Fruit fly (Drosophila melanogaster) whole organism, embryonic: ENCODE data around the gene CG32073.

Experiments
- Adf1 ChIP-seq: fragments of 200-800 bp; sonication (Bioruptor generic); IDR thresholded peaks from 2 replicates; pipeline ENCODE4 v1.3.6; 2022; ENCODE audit warnings: missing biosample characterization, missing genetic modification characterization
- Awh ChIP-seq: fragments of 200-800 bp; sonication (Bioruptor generic); IDR thresholded peaks from 2 replicates; pipeline ENCODE4, ENCODE4 v1.3.6; 2022; ENCODE audit warnings: missing biosample characterization, missing genetic modification characterization
- Bteb2 ChIP-seq: fragments of 200-800 bp; sonication (Bioruptor generic); optimal IDR thresholded peaks from 2 replicates; lab custom pipeline; 2016; ENCODE audit warnings: missing biosample characterization, missing genetic modification characterization
- CG11723 ChIP-seq: fragments of 200-800 bp; sonication (Bioruptor generic); optimal IDR thresholded peaks from 2 replicates; lab custom pipeline; 2017; ENCODE audit warnings: missing biosample characterization, mild to moderate bottlenecking, missing genetic modification characterization
- CG12104 ChIP-seq: fragments of 200-800 bp; sonication (Bioruptor generic); optimal IDR thresholded peaks from 3 replicates; lab custom pipeline; 2016; ENCODE audit warnings: missing biosample characterization, missing genetic modification characterization
- CG12659 ChIP-seq: fragments of 200-800 bp; sonication (Bioruptor generic); optimal IDR thresholded peaks from 3 replicates; lab custom pipeline; 2017; ENCODE audit warnings: mild to moderate bottlenecking, missing biosample characterization, missing genetic modification reagents, missing genetic modification characterization
- CG12744 ChIP-seq: fragments of 200-800 bp; sonication (Bioruptor generic); optimal IDR thresholded peaks from 2 replicates; lab custom pipeline; 2016; ENCODE audit warnings: missing biosample characterization, missing genetic modification characterization
- CG12769 ChIP-seq: fragments of 200-800 bp; sonication (Bioruptor generic); optimal IDR thresholded peaks from 2 replicates; lab custom pipeline; 2019; ENCODE audit warnings: missing biosample characterization, mild to moderate bottlenecking, missing genetic modification characterization, moderate library complexity
- CG14441 ChIP-seq: fragments of 200-800 bp; sonication (Bioruptor generic); IDR thresholded peaks from 2 replicates; pipeline ENCODE4 v1.3.6; 2022; ENCODE audit warnings: missing biosample characterization, missing genetic modification characterization
- CG1602 ChIP-seq: fragments of 200-800 bp; sonication (Bioruptor generic); optimal IDR thresholded peaks from 3 replicates; lab custom pipeline; 2016; ENCODE audit warnings: missing biosample characterization, missing genetic modification characterization
- CG18476 ChIP-seq: fragments of 200-800 bp; sonication (Bioruptor generic); optimal IDR thresholded peaks from 2 replicates; lab custom pipeline; 2016; ENCODE audit warnings: missing biosample characterization, mild to moderate bottlenecking, missing genetic modification characterization
- CG18619 ChIP-seq: fragments of 200-800 bp; sonication (Bioruptor generic); optimal IDR thresholded peaks from 3 replicates; lab custom pipeline; 2017; ENCODE audit warnings: missing biosample characterization, mild to moderate bottlenecking, missing genetic modification characterization
- CG2875 ChIP-seq: fragments of 200-800 bp; sonication (Bioruptor generic); optimal IDR thresholded peaks from 2 replicates; lab custom pipeline; 2017; ENCODE audit warnings: missing biosample characterization, mild to moderate bottlenecking, missing genetic modification characterization, missing genetic modification reagents
- CG30020 ChIP-seq: fragments of 200-800 bp; optimal IDR thresholded peaks from 2 replicates; lab custom pipeline; 2019; ENCODE audit warnings: missing biosample characterization, mild to moderate bottlenecking, missing genetic modification characterization, moderate library complexity
- CG31224 ChIP-seq: fragments of 200-800 bp; sonication (Bioruptor generic); IDR thresholded peaks from 2 replicates; pipeline ENCODE4 v1.3.6; 2022; ENCODE audit warnings: missing biosample characterization, missing genetic modification characterization
- CG4404 ChIP-seq: fragments of 200-800 bp; sonication (Bioruptor generic); IDR thresholded peaks from 2 replicates; pipeline ENCODE4 v1.3.6; 2022; ENCODE audit warnings: missing biosample characterization, missing genetic modification characterization
- CG4424 ChIP-seq: fragments of 200-800 bp; sonication (Bioruptor generic); optimal IDR thresholded peaks from 3 replicates; lab custom pipeline; 2016; ENCODE audit warnings: missing biosample characterization, missing genetic modification characterization
- CG7839 ChIP-seq: fragments of 200-800 bp; sonication (Bioruptor generic); optimal IDR thresholded peaks from 3 replicates; lab custom pipeline; 2018; ENCODE audit warnings: missing biosample characterization, mild to moderate bottlenecking, missing genetic modification characterization, moderate library complexity
- CG8944 ChIP-seq: fragments of 200-800 bp; sonication (Bioruptor generic); optimal IDR thresholded peaks from 3 replicates; lab custom pipeline; 2016; ENCODE audit warnings: missing biosample characterization, missing genetic modification characterization
- CG9817 ChIP-seq: fragments of 200-800 bp; sonication (Bioruptor generic); optimal IDR thresholded peaks from 2 replicates; lab custom pipeline; 2018; ENCODE audit warnings: missing biosample characterization, mild to moderate bottlenecking, missing genetic modification characterization, moderate library complexity
- Dbx ChIP-seq: fragments of 200-800 bp; sonication (Bioruptor generic); IDR thresholded peaks from 3 replicates; pipeline ENCODE4 v1.3.6; 2022; ENCODE audit warnings: missing biosample characterization, missing genetic modification characterization
- Dip2 ChIP-seq: fragments of 200-800 bp; sonication (Bioruptor generic); IDR thresholded peaks from 2 replicates; pipeline ENCODE4 v1.3.6; 2022; ENCODE audit warnings: missing biosample characterization, missing genetic modification characterization
- E2f1 ChIP-seq: fragments of 200-800 bp; sonication (Bioruptor generic); IDR thresholded peaks from 2 replicates; pipeline ENCODE4 v1.3.6; 2022; ENCODE audit warnings: missing biosample characterization, missing genetic modification characterization
- E2f2 ChIP-seq: fragments of 200-800 bp; sonication (Bioruptor generic); IDR thresholded peaks from 2 replicates; pipeline ENCODE4 v1.3.6; 2022; ENCODE audit warnings: missing biosample characterization, missing genetic modification characterization
- GATAe ChIP-seq: fragments of 200-800 bp; sonication (Bioruptor generic); conservative IDR thresholded peaks from 2 replicates; pipeline ENCODE4 v1.3.6; 2022; ENCODE audit warnings: missing biosample characterization, missing genetic modification characterization
- Gug ChIP-seq: fragments of 200-800 bp; sonication (Bioruptor generic); IDR thresholded peaks from 4 replicates; pipeline ENCODE4 v1.3.6; 2022; ENCODE audit warnings: missing biosample characterization, missing genetic modification characterization
- Hr3 ChIP-seq: fragments of 200-800 bp; sonication (Bioruptor generic); optimal IDR thresholded peaks from 3 replicates; lab custom pipeline; 2016; ENCODE audit warnings: missing biosample characterization, missing genetic modification characterization
- Hr39 ChIP-seq: fragments of >200 bp; optimal IDR thresholded peaks from 2 replicates; lab custom pipeline; 2017
- Kr ChIP-seq: fragments of 200-800 bp; sonication (Bioruptor generic); optimal IDR thresholded peaks from 2 replicates; lab custom pipeline; 2017; ENCODE audit warnings: missing biosample characterization, mild to moderate bottlenecking, missing genetic modification characterization
- MESR4 ChIP-seq: fragments of 200-800 bp; sonication (Bioruptor generic); optimal IDR thresholded peaks from 2 replicates; lab custom pipeline; 2018; ENCODE audit warnings: missing biosample characterization, mild to moderate bottlenecking, missing genetic modification characterization, moderate library complexity
- Med ChIP-seq: fragments of 200-800 bp; sonication (Bioruptor generic); peaks from one replicate; lab custom pipeline; 2016; ENCODE audit warnings: missing biosample characterization, missing genetic modification characterization, mild to moderate bottlenecking, inconsistent platforms, moderate library complexity
- NC2α ChIP-seq: fragments of 200-800 bp; sonication (Bioruptor generic); optimal IDR thresholded peaks from 2 replicates; lab custom pipeline; 2016; ENCODE audit warnings: missing biosample characterization, missing genetic modification characterization
- NC2β ChIP-seq: fragments of 200-800 bp; sonication (Bioruptor generic); optimal IDR thresholded peaks from 2 replicates; lab custom pipeline; 2016; ENCODE audit warnings: missing biosample characterization, missing genetic modification characterization
- Ravus ChIP-seq: fragments of 200-800 bp; sonication (Bioruptor generic); IDR thresholded peaks from 2 replicates; pipeline ENCODE4 v1.3.6; 2022; ENCODE audit warnings: missing biosample characterization, missing genetic modification characterization
- Side ChIP-seq: fragments of 200-800 bp; sonication (Bioruptor generic); optimal IDR thresholded peaks from 2 replicates; lab custom pipeline; 2016; ENCODE audit warnings: missing biosample characterization, missing genetic modification characterization
- Sox100B ChIP-seq: fragments of 200-800 bp; sonication (Bioruptor generic); optimal IDR thresholded peaks from 3 replicates; lab custom pipeline; 2018; ENCODE audit warnings: missing biosample characterization, mild to moderate bottlenecking, missing genetic modification characterization
- al ChIP-seq: fragments of 200-800 bp; sonication (Bioruptor generic); IDR thresholded peaks from 2 replicates; pipeline ENCODE4 v1.3.6; 2022; ENCODE audit warnings: missing biosample characterization, missing genetic modification characterization
- ato ChIP-seq: fragments of 200-800 bp; sonication (Bioruptor generic); IDR thresholded peaks from 2 replicates; pipeline ENCODE4 v1.3.6; 2022; ENCODE audit warnings: missing biosample characterization, missing genetic modification characterization; ENCODE audit not compliant: partially characterized antibody
- br ChIP-seq: fragments of >200 bp; optimal IDR thresholded peaks from 2 replicates; lab custom pipeline; 2017
- cad ChIP-seq: fragments of >200 bp; optimal IDR thresholded peaks from 2 replicates; lab custom pipeline; 2017; ENCODE audit warnings: missing biosample characterization, missing genetic modification characterization
- cg ChIP-seq: fragments of 200-800 bp; sonication (Bioruptor generic); optimal IDR thresholded peaks from 3 replicates; lab custom pipeline; 2019; ENCODE audit warnings: missing biosample characterization, mild to moderate bottlenecking, missing genetic modification characterization, moderate library complexity
- chinmo ChIP-seq: fragments of 200-800 bp; sonication (Bioruptor generic); IDR thresholded peaks from 4 replicates; pipeline ENCODE4 v1.3.6; 2022; ENCODE audit warnings: missing biosample characterization, missing genetic modification characterization; ENCODE audit not compliant: partially characterized antibody
- dysf ChIP-seq: fragments of 200-800 bp; sonication (Bioruptor generic); IDR thresholded peaks from 3 replicates; pipeline ENCODE4 v1.3.6; 2022; ENCODE audit warnings: missing biosample characterization, missing genetic modification characterization
- esg ChIP-seq: fragments of 200-800 bp; sonication (Bioruptor generic); conservative IDR thresholded peaks from 2 replicates; pipeline ENCODE4 v1.3.6; 2022; ENCODE audit warnings: missing biosample characterization, missing genetic modification characterization
- her ChIP-seq: fragments of 200-800 bp; sonication (Bioruptor generic); optimal IDR thresholded peaks from 2 replicates; lab custom pipeline; 2016; ENCODE audit warnings: missing biosample characterization, missing genetic modification characterization
- hth ChIP-seq: fragments of >200 bp; optimal IDR thresholded peaks from 2 replicates; lab custom pipeline; 2017; ENCODE audit warnings: inconsistent platforms
- mld ChIP-seq: fragments of 200-800 bp; sonication (Bioruptor generic); IDR thresholded peaks from 3 replicates; pipeline ENCODE4 v1.3.6; 2022; ENCODE audit warnings: missing biosample characterization, missing genetic modification characterization; ENCODE audit not compliant: partially characterized antibody
- p53 ChIP-seq: fragments of 200-800 bp; sonication (Bioruptor generic); optimal IDR thresholded peaks from 2 replicates; lab custom pipeline; 2016; ENCODE audit warnings: missing biosample characterization, missing genetic modification characterization
- pros ChIP-seq: fragments of 200-800 bp; sonication (Bioruptor generic); optimal IDR thresholded peaks from 3 replicates; lab custom pipeline; 2019; ENCODE audit warnings: missing biosample characterization, mild to moderate bottlenecking, missing genetic modification characterization, moderate library complexity
- psq ChIP-seq: fragments of 200-800 bp; sonication (Bioruptor generic); optimal IDR thresholded peaks from 2 replicates; lab custom pipeline; 2017; ENCODE audit warnings: missing biosample characterization, missing genetic modification characterization
- rib ChIP-seq: fragments of 200-800 bp; sonication (Bioruptor generic); IDR thresholded peaks from 2 replicates; pipeline ENCODE4 v1.3.6; 2022; ENCODE audit warnings: missing biosample characterization, missing genetic modification characterization
- unpg ChIP-seq: fragments of 200-800 bp; sonication (Bioruptor generic); optimal IDR thresholded peaks from 3 replicates; lab custom pipeline; 2018; ENCODE audit warnings: missing biosample characterization, mild to moderate bottlenecking, missing genetic modification characterization, moderate library complexity
- zen2 ChIP-seq: fragments of 200-800 bp; sonication (Bioruptor generic); IDR thresholded peaks from 3 replicates; pipeline ENCODE4 v1.3.6; 2022; ENCODE audit warnings: missing biosample characterization, missing genetic modification characterization; ENCODE audit not compliant: partially characterized antibody

CG32073 gene

DNA sequence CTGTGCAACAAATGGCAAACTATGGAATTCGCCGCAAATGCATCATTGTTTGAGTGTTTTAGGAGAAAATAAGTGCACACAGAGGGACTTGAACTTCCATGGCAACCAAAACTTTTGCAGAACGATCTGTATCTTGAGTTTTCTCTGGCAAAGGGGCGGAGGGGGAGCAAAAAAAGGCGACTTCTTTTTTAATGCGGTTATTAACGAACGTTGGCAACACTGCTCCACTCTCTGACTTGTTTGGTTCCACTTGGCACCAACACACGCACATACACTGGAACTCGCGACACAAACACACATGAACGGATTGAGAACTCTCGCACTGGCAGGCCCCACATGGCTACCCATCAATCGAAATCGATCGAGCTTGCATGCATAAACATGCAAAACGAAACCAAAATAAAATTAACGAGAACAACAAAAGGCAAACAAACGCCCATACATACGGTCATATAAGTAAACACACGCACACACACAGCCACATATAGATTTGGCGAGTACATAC lies 12.1 kb upstream of the CG32073 start (continued):
- TF ChIP-seq esg: no peak
- TF ChIP-seq CG4404 (GFP tag; lab: Robert Waterston, UW): 0 out of 2 replicates have a peak, but pooled peaks have one; percentile 10
- TF ChIP-seq Hr3: no peak
- TF ChIP-seq CG18619 (GFP tag; lab: Kevin White, UChicago): no peak
- TF ChIP-seq unpg (GFP tag; lab: Kevin White, UChicago): no peak
- peak; percentile 40; the same call in 1 of the 2 replicates for TF ChIP-seq al (GFP tag; lab: Robert Waterston, UW)
- TF ChIP-seq CG31224 (GFP tag; lab: Robert Waterston, UW): no peak
- TF ChIP-seq ato (GFP tag; lab: Robert Waterston, UW): no peak
- TF ChIP-seq CG8944 (GFP tag; lab: Kevin White, UChicago): no peak
- no peak for TF ChIP-seq CG30020 (tag; lab: Kevin White, UChicago)
- peak; percentile 11; the same call in 1 of the 2 replicates for TF ChIP-seq Adf1 (GFP tag; lab: Robert Waterston, UW)
- no peak for TF ChIP-seq CG7839 (tag; lab: Kevin White, UChicago)
- no peak for TF ChIP-seq psq
- no peak for TF ChIP-seq br
- TF ChIP-seq CG2875 (GFP tag; lab: Kevin White, UChicago): no peak
- peak; percentile 93 for TF ChIP-seq p53 (GFP tag; lab: Kevin White, UChicago)
- peak; percentile 27 for TF ChIP-seq CG9817 (tag; lab: Kevin White, UChicago)
- no peak for TF ChIP-seq E2f2 (GFP tag; lab: Robert Waterston, UW)
- TF ChIP-seq Dbx (GFP tag; lab: Robert Waterston, UW): peak; percentile 37; the same call in 1 of the 3 replicates
- peak; percentile 40; the same call in 1 of the 4 replicates for TF ChIP-seq Gug (GFP tag; lab: Robert Waterston, UW)
- TF ChIP-seq CG12659: no peak
- peak; percentile 82; the same call in 2 of the 4 replicates for TF ChIP-seq chinmo
- peak; percentile 54; the same call in 1 of the 2 replicates for TF ChIP-seq CG14441 (GFP tag; lab: Robert Waterston, UW)
- TF ChIP-seq CG12744 (GFP tag; lab: Kevin White, UChicago): no peak
- TF ChIP-seq Dip2 (GFP tag; lab: Robert Waterston, UW): no peak
- no peak for TF ChIP-seq Kr
- no peak for TF ChIP-seq Hr39 (lab: Kevin White, UChicago)
- no peak for TF ChIP-seq CG4424 (GFP tag; lab: Kevin White, UChicago)
- TF ChIP-seq NC2β (GFP tag; lab: Kevin White, UChicago): no peak
- TF ChIP-seq rib: no peak
- TF ChIP-seq MESR4 (GFP tag; lab: Kevin White, UChicago): no peak
- no peak for TF ChIP-seq Awh (GFP tag; lab: Robert Waterston, UW)
- TF ChIP-seq CG1602 (GFP tag; lab: Kevin White, UChicago): no peak
- TF ChIP-seq mld (GFP tag; lab: Robert Waterston, UW): no peak
- no peak for TF ChIP-seq E2f1 (GFP tag; lab: Robert Waterston, UW)
- TF ChIP-seq CG12769 (tag; lab: Kevin White, UChicago): peak; percentile 7
- TF ChIP-seq her (GFP tag; lab: Kevin White, UChicago): no peak
- TF ChIP-seq Sox100B (GFP tag; lab: Kevin White, UChicago): no peak
- TF ChIP-seq Bteb2 (GFP tag; lab: Kevin White, UChicago): no peak
- no peak for TF ChIP-seq Side (GFP tag; lab: Kevin White, UChicago)
- TF ChIP-seq dysf (GFP tag; lab: Robert Waterston, UW): peak; percentile 38; the same call in 1 of the 3 replicates
- TF ChIP-seq Med: peak; percentile 58
- TF ChIP-seq CG11723 (GFP tag; lab: Kevin White, UChicago): no peak
- no peak for TF ChIP-seq CG12104 (GFP tag; lab: Kevin White, UChicago)
- TF ChIP-seq cad (GFP tag; lab: Kevin White, UChicago): peak; percentile 15
- no peak for TF ChIP-seq CG18476 (GFP tag; lab: Kevin White, UChicago)
- no peak for TF ChIP-seq cg (GFP tag; lab: Kevin White, UChicago)
- TF ChIP-seq zen2: no peak
- no peak for TF ChIP-seq NC2α (GFP tag; lab: Kevin White, UChicago)
- TF ChIP-seq pros (GFP tag; lab: Kevin White, UChicago): no peak
- no peak for TF ChIP-seq Ravus (GFP tag; lab: Robert Waterston, UW)
- TF ChIP-seq hth: no peak
- TF ChIP-seq GATAe (GFP tag; lab: Robert Waterston, UW): no peak
